Fruit fly (Drosophila melanogaster): ENCODE measurements around the gene RpL6.

- no peak for TF ChIP-seq CG8301 (tag; optimal IDR thresholded peaks at IDR 0.05)
- no peak for TF ChIP-seq gl (tag; optimal IDR thresholded peaks at IDR 0.05)
- no peak for TF ChIP-seq Pif1B (GFP tag; optimal IDR thresholded peaks at IDR 0.05)
- TF ChIP-seq Snoo (tag; optimal IDR thresholded peaks at IDR 0.05), result no peak
- no peak for TF ChIP-seq Pif1A (GFP tag; optimal IDR thresholded peaks at IDR 0.05)
- no peak for TF ChIP-seq CG13204 (GFP tag; optimal IDR thresholded peaks at IDR 0.05)
- no peak for TF ChIP-seq CG32121 (GFP tag; IDR thresholded peaks at IDR 0.05)
- no peak for TF ChIP-seq fd96Ca (GFP tag; IDR thresholded peaks at IDR 0.05)
These were observed 45.1 kb downstream of the RpL6 start for dm6 chr3R:31550910-31551309.
